Fruit fly (Drosophila melanogaster) whole organism, embryonic: ENCODE data around the gene Art1.

Experiments used
- Aef1 ChIP-seq: fragments of 200-800 bp; sonication (Bioruptor generic); IDR thresholded peaks from 3 replicates; pipeline ENCODE4 v1.3.6; 2022; ENCODE audit warnings: missing biosample characterization, missing genetic modification characterization
- BEAF-32 ChIP-seq: fragments of 200-800 bp; sonication (Bioruptor generic); optimal IDR thresholded peaks from 3 replicates; lab custom pipeline; 2017; ENCODE audit warnings: missing biosample characterization, missing genetic modification characterization, mild to moderate bottlenecking, moderate library complexity, missing genetic modification reagents
- Bgb ChIP-seq: fragments of 200-800 bp; sonication (Bioruptor generic); IDR thresholded peaks from 2 replicates; pipeline ENCODE4 v1.3.6; 2022; ENCODE audit warnings: missing biosample characterization, missing genetic modification characterization; ENCODE audit not compliant: partially characterized antibody
- CG10147 ChIP-seq: fragments of 200-800 bp; sonication (Bioruptor generic); optimal IDR thresholded peaks from 2 replicates; lab custom pipeline; 2019; ENCODE audit warnings: missing biosample characterization, mild to moderate bottlenecking, missing genetic modification characterization, moderate library complexity
- CG1024 ChIP-seq: fragments of 200-800 bp; sonication (Bioruptor generic); IDR thresholded peaks from 2 replicates; pipeline ENCODE4 v1.3.6; 2022; ENCODE audit warnings: missing biosample characterization, missing genetic modification characterization
- CG10462 ChIP-seq: fragments of 200-800 bp; sonication (Bioruptor generic); optimal IDR thresholded peaks from 2 replicates; lab custom pipeline; 2016; ENCODE audit warnings: missing biosample characterization, missing genetic modification characterization
- CG11560 ChIP-seq: fragments of 200-800 bp; sonication (Bioruptor generic); IDR thresholded peaks from 3 replicates; pipeline ENCODE4 v1.3.6; 2022; ENCODE audit warnings: missing biosample characterization, missing genetic modification characterization
- CG11695 ChIP-seq: fragments of 200-800 bp; sonication (Bioruptor generic); IDR thresholded peaks from 3 replicates; pipeline ENCODE4 v1.3.6; 2022; ENCODE audit warnings: missing biosample characterization, missing genetic modification characterization
- CG13424 ChIP-seq: fragments of 200-800 bp; sonication (Bioruptor generic); optimal IDR thresholded peaks from 2 replicates; lab custom pipeline; 2019; ENCODE audit warnings: missing biosample characterization, mild to moderate bottlenecking, missing genetic modification characterization, moderate library complexity
- CG14441 ChIP-seq: fragments of 200-800 bp; sonication (Bioruptor generic); IDR thresholded peaks from 2 replicates; pipeline ENCODE4 v1.3.6; 2022; ENCODE audit warnings: missing biosample characterization, missing genetic modification characterization
- CG14860 ChIP-seq: fragments of 200-800 bp; sonication (Bioruptor generic); IDR thresholded peaks from 3 replicates; pipeline ENCODE4 v1.3.6; 2022; ENCODE audit warnings: missing biosample characterization, missing genetic modification characterization; ENCODE audit not compliant: partially characterized antibody
- CG15696 ChIP-seq: fragments of 200-800 bp; sonication (Bioruptor generic); optimal IDR thresholded peaks from 2 replicates; lab custom pipeline; 2019; ENCODE audit warnings: missing biosample characterization, mild to moderate bottlenecking, missing genetic modification characterization, moderate library complexity
- CG2889 ChIP-seq: fragments of 200-800 bp; sonication (Bioruptor generic); IDR thresholded peaks from 3 replicates; pipeline ENCODE4 v1.3.6; 2022; ENCODE audit warnings: missing biosample characterization, missing genetic modification characterization
- CG31388 ChIP-seq: fragments of 200-800 bp; sonication (Bioruptor generic); optimal IDR thresholded peaks from 2 replicates; lab custom pipeline; 2016; ENCODE audit warnings: missing biosample characterization, missing genetic modification characterization
- CG34224 ChIP-seq: fragments of 200-800 bp; sonication (Bioruptor generic); IDR thresholded peaks from 3 replicates; pipeline ENCODE4 v1.3.6; 2022; ENCODE audit warnings: missing biosample characterization, missing genetic modification characterization; ENCODE audit not compliant: partially characterized antibody
- CG5180 ChIP-seq: fragments of 200-800 bp; sonication (Bioruptor generic); optimal IDR thresholded peaks from 3 replicates; lab custom pipeline; 2017; ENCODE audit warnings: missing biosample characterization, missing genetic modification characterization, mild to moderate bottlenecking, moderate library complexity, missing genetic modification reagents
- CG6689 ChIP-seq: fragments of 200-800 bp; sonication (Bioruptor generic); IDR thresholded peaks from 2 replicates; pipeline ENCODE4 v1.3.6; 2022; ENCODE audit warnings: missing biosample characterization, missing genetic modification characterization
- CG6791 ChIP-seq: fragments of 200-800 bp; sonication (Bioruptor generic); IDR thresholded peaks from 3 replicates; pipeline ENCODE4 v1.3.6; 2022; ENCODE audit warnings: missing biosample characterization, missing genetic modification characterization; ENCODE audit not compliant: partially characterized antibody
- CG9609 ChIP-seq: fragments of 200-800 bp; sonication (Bioruptor generic); optimal IDR thresholded peaks from 3 replicates; lab custom pipeline; 2016; ENCODE audit warnings: missing biosample characterization, missing genetic modification characterization
- CG9932 ChIP-seq: fragments of 200-800 bp; sonication (Bioruptor generic); IDR thresholded peaks from 2 replicates; pipeline ENCODE4 v1.3.6; 2022; ENCODE audit warnings: missing biosample characterization, missing genetic modification characterization
- CHES-1-like ChIP-seq: fragments of 200-800 bp; sonication (Bioruptor generic); optimal IDR thresholded peaks from 2 replicates; lab custom pipeline; 2016; ENCODE audit warnings: missing biosample characterization, missing genetic modification characterization
- Med ChIP-seq: fragments of 200-800 bp; sonication (Bioruptor generic); peaks from one replicate; lab custom pipeline; 2016; ENCODE audit warnings: missing biosample characterization, missing genetic modification characterization, mild to moderate bottlenecking, inconsistent platforms, moderate library complexity
- Sox100B ChIP-seq: fragments of 200-800 bp; sonication (Bioruptor generic); optimal IDR thresholded peaks from 3 replicates; lab custom pipeline; 2018; ENCODE audit warnings: missing biosample characterization, mild to moderate bottlenecking, missing genetic modification characterization
- Vsx1 ChIP-seq: fragments of 200-800 bp; sonication (Bioruptor generic); optimal IDR thresholded peaks from 2 replicates; lab custom pipeline; 2017; ENCODE audit warnings: missing biosample characterization, mild to moderate bottlenecking, missing genetic modification characterization, missing genetic modification reagents
- Xrp1 ChIP-seq: fragments of 200-800 bp; sonication (Bioruptor generic); IDR thresholded peaks from 2 replicates; pipeline ENCODE4 v1.3.6; 2022; ENCODE audit warnings: missing biosample characterization, missing genetic modification characterization
- amos ChIP-seq: fragments of 200-800 bp; sonication (Bioruptor generic); IDR thresholded peaks from 2 replicates; pipeline ENCODE4 v1.3.6; 2022; ENCODE audit warnings: missing biosample characterization, missing genetic modification characterization; ENCODE audit not compliant: partially characterized antibody
- bigmax ChIP-seq: fragments of 200-800 bp; sonication (Bioruptor generic); optimal IDR thresholded peaks from 2 replicates; lab custom pipeline; 2018; ENCODE audit warnings: missing biosample characterization, mild to moderate bottlenecking, missing genetic modification characterization
- br ChIP-seq: fragments of >200 bp; optimal IDR thresholded peaks from 2 replicates; lab custom pipeline; 2017
- chinmo ChIP-seq: fragments of 200-800 bp; sonication (Bioruptor generic); IDR thresholded peaks from 4 replicates; pipeline ENCODE4 v1.3.6; 2022; ENCODE audit warnings: missing biosample characterization, missing genetic modification characterization; ENCODE audit not compliant: partially characterized antibody
- ci ChIP-seq: fragments of 200-800 bp; sonication (Bioruptor generic); IDR thresholded peaks from 3 replicates; pipeline ENCODE4 v1.3.6; 2022; ENCODE audit warnings: missing biosample characterization, missing genetic modification characterization
- corto ChIP-seq: fragments of 200-800 bp; sonication (Bioruptor generic); optimal IDR thresholded peaks from 2 replicates; lab custom pipeline; 2016; ENCODE audit warnings: missing biosample characterization, mild to moderate bottlenecking, missing genetic modification characterization, moderate library complexity
- danr ChIP-seq: fragments of 200-800 bp; sonication (Bioruptor generic); IDR thresholded peaks from 2 replicates; pipeline ENCODE4 v1.3.6; 2022; ENCODE audit warnings: missing biosample characterization, missing genetic modification characterization
- fd64A ChIP-seq: fragments of 200-800 bp; sonication (Bioruptor generic); optimal IDR thresholded peaks from 3 replicates; lab custom pipeline; 2018; ENCODE audit warnings: missing biosample characterization, mild to moderate bottlenecking, missing genetic modification characterization
- fru ChIP-seq: fragments of >200 bp; optimal IDR thresholded peaks from 2 replicates; lab custom pipeline; 2017
- ftz-f1 ChIP-seq: fragments of 200-800 bp; sonication (Bioruptor generic); optimal IDR thresholded peaks from 2 replicates; lab custom pipeline; 2016; ENCODE audit warnings: missing biosample characterization, missing genetic modification characterization
- gcm2 ChIP-seq: fragments of 200-800 bp; sonication (Bioruptor generic); optimal IDR thresholded peaks from 2 replicates; lab custom pipeline; 2016; ENCODE audit warnings: missing biosample characterization, missing genetic modification characterization
- gfzf ChIP-seq: fragments of 200-800 bp; sonication (Bioruptor generic); optimal IDR thresholded peaks from 2 replicates; lab custom pipeline; 2016; ENCODE audit warnings: missing biosample characterization, mild to moderate bottlenecking, missing genetic modification characterization, moderate library complexity
- grn ChIP-seq: fragments of 200-800 bp; sonication (Bioruptor generic); optimal IDR thresholded peaks from 3 replicates; lab custom pipeline; 2017; ENCODE audit warnings: missing biosample characterization, missing genetic modification characterization
- hbn ChIP-seq: fragments of 200-800 bp; sonication (Bioruptor generic); IDR thresholded peaks from 2 replicates; pipeline ENCODE4 v1.3.6; 2022; ENCODE audit warnings: missing biosample characterization, missing genetic modification characterization; ENCODE audit not compliant: partially characterized antibody
- jumu ChIP-seq: fragments of 200-800 bp; sonication (Bioruptor generic); optimal IDR thresholded peaks from 3 replicates; lab custom pipeline; 2016; ENCODE audit warnings: missing biosample characterization, missing genetic modification characterization
- lov ChIP-seq, 2 experiments: fragments of 200-800 bp in 1 of 2; fragments of >200 bp in 1 of 2; sonication (Bioruptor generic) in 1 of 2; IDR thresholded peaks in 1 of 2; optimal IDR thresholded peaks in 1 of 2; 2 replicates in 1 of 2; 3 replicates in 1 of 2; pipeline versions ENCODE4 v1.3.6 to Lab custom; 2017 to 2022; ENCODE audit warnings: missing biosample characterization in 1 of 2, missing genetic modification characterization in 1 of 2
- peb ChIP-seq: fragments of 200-800 bp; sonication (Bioruptor generic); IDR thresholded peaks from 2 replicates; pipeline ENCODE4 v1.3.6; 2022; ENCODE audit warnings: missing biosample characterization, missing genetic modification characterization
- sc ChIP-seq, 3 experiments: fragments of >200 bp in 2 of 3; fragments of 200-800 bp in 1 of 3; sonication (Bioruptor generic) in 1 of 3; optimal IDR thresholded peaks; 2 replicates in 2 of 3; 3 replicates in 1 of 3; lab custom pipeline; 2017; ENCODE audit warnings: mild to moderate bottlenecking in 1 of 3, missing biosample characterization in 1 of 3, missing genetic modification characterization in 1 of 3, missing genetic modification reagents in 1 of 3
- sens ChIP-seq: fragments of 200-800 bp; sonication (Bioruptor generic); peaks from one replicate; lab custom pipeline; 2016; ENCODE audit warnings: missing biosample characterization, missing genetic modification characterization
- vnd ChIP-seq: fragments of 200-800 bp; sonication (Bioruptor generic); IDR thresholded peaks from 3 replicates; pipeline ENCODE4 v1.3.6; 2022; ENCODE audit warnings: missing biosample characterization, missing genetic modification characterization; ENCODE audit not compliant: partially characterized antibody
- vvl ChIP-seq: fragments of 200-800 bp; sonication (Bioruptor generic); IDR thresholded peaks from 2 replicates; pipeline ENCODE4 v1.3.6; 2022; ENCODE audit warnings: missing biosample characterization, missing genetic modification characterization
- wdn ChIP-seq: fragments of 200-800 bp; sonication (Bioruptor generic); IDR thresholded peaks from 2 replicates; pipeline ENCODE4 v1.3.6; 2022; ENCODE audit warnings: missing biosample characterization, missing genetic modification characterization
- zen2 ChIP-seq: fragments of 200-800 bp; sonication (Bioruptor generic); IDR thresholded peaks from 3 replicates; pipeline ENCODE4 v1.3.6; 2022; ENCODE audit warnings: missing biosample characterization, missing genetic modification characterization; ENCODE audit not compliant: partially characterized antibody

The Art1 gene

DNA sequence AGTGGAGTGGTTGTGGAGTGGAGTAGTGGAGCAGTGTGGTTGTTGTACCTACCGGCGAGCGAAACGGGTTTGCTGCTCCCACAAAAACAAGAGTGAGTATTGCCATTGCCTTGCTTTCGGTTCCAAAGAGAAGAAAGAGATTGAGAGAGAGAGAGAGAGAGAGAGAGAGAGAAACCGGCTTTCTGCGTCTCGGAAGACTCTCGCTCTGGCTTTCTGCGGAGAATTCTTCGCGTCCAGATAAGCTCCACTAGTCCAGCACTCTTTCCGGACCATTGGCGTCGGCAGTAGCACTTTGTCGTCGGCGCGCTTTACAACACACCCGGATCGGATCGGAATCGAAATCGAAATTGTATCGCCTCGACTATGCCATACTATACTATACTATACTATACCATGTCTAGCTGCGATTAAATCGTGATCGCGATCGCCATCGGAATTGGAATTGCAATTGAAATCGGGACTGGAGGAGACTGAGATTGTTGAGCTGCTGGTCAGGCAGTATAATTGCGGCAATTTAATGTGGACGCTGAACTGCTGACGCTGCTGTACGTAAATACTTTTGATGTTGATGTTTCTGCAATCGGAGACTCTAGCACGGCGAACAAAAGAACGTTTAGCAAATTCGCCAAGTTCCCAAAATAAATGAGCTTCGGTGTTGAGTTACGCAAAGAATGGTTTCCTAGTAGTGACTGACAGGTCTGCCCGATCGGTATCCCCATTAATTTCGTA, 38.9 kb upstream of the Art1 start, which contains the start of gene Cad86C (continued):
- TF ChIP-seq vvl (GFP tag; lab: Robert Waterston, UW) (peak; percentile 49; the same call in 1 of the 2 replicates), CG10462 (no peak), CG14860 (GFP tag; lab: Robert Waterston, UW) (peak; percentile 62), vnd (no peak), sc (optimal IDR thresholded peaks at IDR 0.05; lab: Kevin White, UChicago) (no peak), sc (GFP tag; optimal IDR thresholded peaks at IDR 0.05; lab: Kevin White, UChicago) (no peak), CG5180 (peak; percentile 43), gcm2 (no peak), CG6689 (GFP tag; lab: Robert Waterston, UW) (no peak), zen2 (GFP tag; lab: Robert Waterston, UW) (peak; percentile 71; the same call in 2 of the 3 replicates), wdn (GFP tag; lab: Robert Waterston, UW) (no peak), CG9932 (GFP tag; lab: Robert Waterston, UW) (0 out of 2 replicates have a peak, but pooled peaks have one; percentile 42), CHES-1-like (GFP tag; lab: Kevin White, UChicago) (no peak), br (no peak), Sox100B (GFP tag; lab: Kevin White, UChicago) (no peak), CG1024 (GFP tag; lab: Robert Waterston, UW) (no peak), CG15696 (tag; lab: Kevin White, UChicago) (no peak), Med (peak; percentile 43), ftz-f1 (no peak), CG11695 (GFP tag; lab: Robert Waterston, UW) (peak; percentile 38; the same call in 1 of the 3 replicates), grn (GFP tag; lab: Kevin White, UChicago) (peak; percentile 36), chinmo (no peak), CG10147 (GFP tag; lab: Kevin White, UChicago) (no peak), Xrp1 (GFP tag; lab: Robert Waterston, UW) (peak; percentile 6; the same call in 1 of the 2 replicates), CG11560 (tag; lab: Robert Waterston, UW) (no peak), jumu (GFP tag; lab: Kevin White, UChicago) (no peak), CG13424 (no peak), peb (GFP tag; lab: Robert Waterston, UW) (no peak), hbn (peak; percentile 52), BEAF-32 (GFP tag; lab: Kevin White, UChicago) (no peak), amos (peak; percentile 37; the same call in 1 of the 2 replicates), CG6791 (peak; percentile 63; the same call in 2 of the 3 replicates), ci (GFP tag; lab: Robert Waterston, UW) (no peak; the same call in 2 of the 3 replicates), Bgb (GFP tag; lab: Robert Waterston, UW) (peak; percentile 69), bigmax (GFP tag; lab: Kevin White, UChicago) (no peak), fd64A (GFP tag; lab: Kevin White, UChicago) (no peak), danr (GFP tag; lab: Robert Waterston, UW) (no peak), CG31388 (no peak), gfzf (GFP tag; lab: Kevin White, UChicago) (no peak), corto (GFP tag; lab: Kevin White, UChicago) (no peak), CG14441 (GFP tag; lab: Robert Waterston, UW) (no peak), fru (lab: Kevin White, UChicago) (no peak), CG9609 (no peak), CG34224 (peak; percentile 46), CG2889 (GFP tag; lab: Robert Waterston, UW) (no peak), sens (GFP tag; lab: Kevin White, UChicago) (peak; percentile 64), lov (optimal IDR thresholded peaks at IDR 0.05; lab: Kevin White, UChicago) (no peak), lov (GFP tag; IDR thresholded peaks at IDR 0.05; lab: Robert Waterston, UW) (no peak), Aef1 (no peak), Vsx1 (GFP tag; lab: Kevin White, UChicago) (no peak)
